Fruit fly (Drosophila melanogaster): ENCODE data around the gene Lamtor4.

Gene Lamtor4

dm6 chr3L:3909831-3910230 lies 13.1 kb downstream of the Lamtor4 start, which contains the start of gene mge:
TSS of gene mge (minus strand) at chr3L:3909931.
- TF ChIP-seq kay (GFP tag; ENCODE audit: borderline replicate concordance): no peak

dm6 chr3L:3912134-3912533 lies 15.4 kb downstream of the Lamtor4 start:
- no peak for TF ChIP-seq CG7101 (tag; optimal IDR thresholded peaks at IDR 0.05)
- no peak for TF ChIP-seq CG33017 (tag; optimal IDR thresholded peaks at IDR 0.05)
- TF ChIP-seq kay (GFP tag; ENCODE audit: borderline replicate concordance): no peak
- TF ChIP-seq bab1 (GFP tag; optimal IDR thresholded peaks at IDR 0.05): no peak
- TF ChIP-seq CG12768 (GFP tag; optimal IDR thresholded peaks at IDR 0.05): no peak
- peak; percentile 48 for TF ChIP-seq tj (GFP tag; optimal IDR thresholded peaks at IDR 0.05)
- TF ChIP-seq ovo (GFP tag; optimal IDR thresholded peaks at IDR 0.05): no peak

- no peak for TF ChIP-seq Hr96 (GFP tag; optimal IDR thresholded peaks at IDR 0.05)
- TF ChIP-seq CG7045 (GFP tag; optimal IDR thresholded peaks at IDR 0.05): no peak
- TF ChIP-seq ovo (GFP tag; optimal IDR thresholded peaks at IDR 0.05): no peak
- peak; percentile 59 for TF ChIP-seq cic (GFP tag; optimal IDR thresholded peaks at IDR 0.05)
- TF ChIP-seq bab1 (GFP tag; optimal IDR thresholded peaks at IDR 0.05): no peak
- no peak for TF ChIP-seq toe (GFP tag; optimal IDR thresholded peaks at IDR 0.05)
- no peak for TF ChIP-seq pad (GFP tag; optimal IDR thresholded peaks at IDR 0.05)
- no peak for TF ChIP-seq CG14711 (tag; optimal IDR thresholded peaks at IDR 0.05)
- peak; percentile 46 for TF ChIP-seq CG12768 (GFP tag; optimal IDR thresholded peaks at IDR 0.05)
- TF ChIP-seq kay (GFP tag; ENCODE audit: borderline replicate concordance): peak; percentile 34
- TF ChIP-seq tj (GFP tag; optimal IDR thresholded peaks at IDR 0.05): peak; percentile 3
- TF ChIP-seq CG11617 (GFP tag; optimal IDR thresholded peaks at IDR 0.05): no peak
- no peak for TF ChIP-seq CG7101 (tag; optimal IDR thresholded peaks at IDR 0.05)
- no peak for TF ChIP-seq CG5204 (GFP tag; optimal IDR thresholded peaks at IDR 0.05)
- TF ChIP-seq cnc (optimal IDR thresholded peaks at IDR 0.05): no peak
- TF ChIP-seq CG1620 (GFP tag; optimal IDR thresholded peaks at IDR 0.05): no peak
- no peak for TF ChIP-seq Crg-1 (GFP tag; optimal IDR thresholded peaks at IDR 0.05)
- no peak for TF ChIP-seq Clk (GFP tag; optimal IDR thresholded peaks at IDR 0.05)
- no peak for TF ChIP-seq Mnt (GFP tag; optimal IDR thresholded peaks at IDR 0.05)
- no peak for TF ChIP-seq CG33017 (tag; optimal IDR thresholded peaks at IDR 0.05)
Observed at dm6 chr3L:3923631-3924274, 27.1 kb downstream of the Lamtor4 start.

- no peak for TF ChIP-seq bab1 (GFP tag; optimal IDR thresholded peaks at IDR 0.05)
- no peak for TF ChIP-seq CG11617 (GFP tag; optimal IDR thresholded peaks at IDR 0.05)
- TF ChIP-seq Hr96 (GFP tag; optimal IDR thresholded peaks at IDR 0.05): no peak
- TF ChIP-seq kay (GFP tag; ENCODE audit: borderline replicate concordance): peak; percentile 42
- TF ChIP-seq CG14711 (tag; optimal IDR thresholded peaks at IDR 0.05): no peak
- peak; percentile 42 for TF ChIP-seq Mnt (GFP tag; optimal IDR thresholded peaks at IDR 0.05)
- TF ChIP-seq ovo (GFP tag; optimal IDR thresholded peaks at IDR 0.05): peak; percentile 78
- TF ChIP-seq CG12768 (GFP tag; optimal IDR thresholded peaks at IDR 0.05): peak; percentile 38
- TF ChIP-seq cic (GFP tag; optimal IDR thresholded peaks at IDR 0.05): peak; percentile 93
- no peak for TF ChIP-seq pad (GFP tag; optimal IDR thresholded peaks at IDR 0.05)
- no peak for TF ChIP-seq CG5204 (GFP tag; optimal IDR thresholded peaks at IDR 0.05)
- no peak for TF ChIP-seq cnc (optimal IDR thresholded peaks at IDR 0.05)
- no peak for TF ChIP-seq CG7045 (GFP tag; optimal IDR thresholded peaks at IDR 0.05)
Observed at dm6 chr3L:3925487-3925886, 28.8 kb downstream of the Lamtor4 start.

- no peak for TF ChIP-seq CG12768 (GFP tag; optimal IDR thresholded peaks at IDR 0.05)
- peak; percentile 44 for TF ChIP-seq cic (GFP tag; optimal IDR thresholded peaks at IDR 0.05)
- TF ChIP-seq ovo (GFP tag; optimal IDR thresholded peaks at IDR 0.05): peak; percentile 34
- peak; percentile 10 for TF ChIP-seq Mnt (GFP tag; optimal IDR thresholded peaks at IDR 0.05)
- TF ChIP-seq cnc (optimal IDR thresholded peaks at IDR 0.05): peak in 1 of 2 experiments; percentile 65
- no peak for TF ChIP-seq Crg-1 (GFP tag; optimal IDR thresholded peaks at IDR 0.05)
- TF ChIP-seq tj (GFP tag; optimal IDR thresholded peaks at IDR 0.05): peak; percentile 54
- peak; percentile 92 for TF ChIP-seq pad (GFP tag; optimal IDR thresholded peaks at IDR 0.05)
- TF ChIP-seq kay (GFP tag; ENCODE audit: borderline replicate concordance): no peak
Observed at dm6 chr3L:3926191-3926765, 29.6 kb downstream of the Lamtor4 start.

dm6 chr3L:3927462-3927861 lies 30.8 kb downstream of the Lamtor4 start:
- TF ChIP-seq Clk (GFP tag; optimal IDR thresholded peaks at IDR 0.05): no peak
- no peak for TF ChIP-seq Mnt (GFP tag; optimal IDR thresholded peaks at IDR 0.05)
- TF ChIP-seq CG5204 (GFP tag; optimal IDR thresholded peaks at IDR 0.05): no peak
- no peak for TF ChIP-seq tj (GFP tag; optimal IDR thresholded peaks at IDR 0.05)
- no peak for TF ChIP-seq Hr96 (GFP tag; optimal IDR thresholded peaks at IDR 0.05)
- TF ChIP-seq toe (GFP tag; optimal IDR thresholded peaks at IDR 0.05): no peak
- no peak for TF ChIP-seq pad (GFP tag; optimal IDR thresholded peaks at IDR 0.05)
- TF ChIP-seq CG11617 (GFP tag; optimal IDR thresholded peaks at IDR 0.05): no peak
- TF ChIP-seq CG33017 (tag; optimal IDR thresholded peaks at IDR 0.05): no peak
- TF ChIP-seq ovo (GFP tag; optimal IDR thresholded peaks at IDR 0.05): no peak
- TF ChIP-seq CG1620 (GFP tag; optimal IDR thresholded peaks at IDR 0.05): no peak
- TF ChIP-seq CG12768 (GFP tag; optimal IDR thresholded peaks at IDR 0.05): no peak
- TF ChIP-seq CG14711 (tag; optimal IDR thresholded peaks at IDR 0.05): no peak
- no peak for TF ChIP-seq cic (GFP tag; optimal IDR thresholded peaks at IDR 0.05)
- TF ChIP-seq bab1 (GFP tag; optimal IDR thresholded peaks at IDR 0.05): no peak
- TF ChIP-seq kay (GFP tag; ENCODE audit: borderline replicate concordance): no peak
- no peak for TF ChIP-seq CG7101 (tag; optimal IDR thresholded peaks at IDR 0.05)
- no peak for TF ChIP-seq Crg-1 (GFP tag; optimal IDR thresholded peaks at IDR 0.05)
- no peak for TF ChIP-seq CG7045 (GFP tag; optimal IDR thresholded peaks at IDR 0.05)
- TF ChIP-seq cnc (optimal IDR thresholded peaks at IDR 0.05): no peak

All from whole organism, adult.